Fruit fly (Drosophila melanogaster) whole organism, embryonic: ENCODE measurements around the gene msps.

ENCODE experiments used
- Atf-2 ChIP-seq: fragments of 200-800 bp; sonication (Bioruptor generic); optimal IDR thresholded peaks from 2 replicates; lab custom pipeline; 2016; ENCODE audit warnings: missing biosample characterization, missing genetic modification characterization
- CG10147 ChIP-seq: fragments of 200-800 bp; sonication (Bioruptor generic); optimal IDR thresholded peaks from 2 replicates; lab custom pipeline; 2019; ENCODE audit warnings: missing biosample characterization, mild to moderate bottlenecking, missing genetic modification characterization, moderate library complexity
- CG10267 ChIP-seq: fragments of 200-800 bp; sonication (Bioruptor generic); optimal IDR thresholded peaks from 2 replicates; lab custom pipeline; 2018; ENCODE audit warnings: missing biosample characterization, mild to moderate bottlenecking, missing genetic modification characterization, moderate library complexity
- CG10274 ChIP-seq: fragments of 200-800 bp; sonication (Bioruptor generic); optimal IDR thresholded peaks from 3 replicates; lab custom pipeline; 2017; ENCODE audit warnings: missing biosample characterization, mild to moderate bottlenecking, missing genetic modification characterization
- CG11093 ChIP-seq: fragments of 200-800 bp; sonication (Bioruptor generic); IDR thresholded peaks from 3 replicates; pipeline ENCODE4 v1.3.6; 2022; ENCODE audit warnings: missing biosample characterization, missing genetic modification characterization
- CG12071 ChIP-seq: fragments of 200-800 bp; sonication (Bioruptor generic); optimal IDR thresholded peaks from 3 replicates; lab custom pipeline; 2018; ENCODE audit warnings: missing biosample characterization, mild to moderate bottlenecking, missing genetic modification characterization
- CG12219 ChIP-seq: fragments of 200-800 bp; sonication (Bioruptor generic); optimal IDR thresholded peaks from 3 replicates; lab custom pipeline; 2018; ENCODE audit warnings: missing biosample characterization, mild to moderate bottlenecking, missing genetic modification characterization
- CG12391 ChIP-seq: fragments of 200-800 bp; sonication (Bioruptor generic); optimal IDR thresholded peaks from 3 replicates; lab custom pipeline; 2018; ENCODE audit warnings: missing biosample characterization, mild to moderate bottlenecking, missing genetic modification characterization, moderate library complexity
- CG13894 ChIP-seq: fragments of 200-800 bp; sonication (Bioruptor generic); optimal IDR thresholded peaks from 3 replicates; lab custom pipeline; 2018; ENCODE audit warnings: missing biosample characterization, mild to moderate bottlenecking, missing genetic modification characterization, moderate library complexity
- CG14965 ChIP-seq: fragments of 200-800 bp; sonication (Bioruptor generic); optimal IDR thresholded peaks from 2 replicates; lab custom pipeline; 2016; ENCODE audit warnings: missing biosample characterization, missing genetic modification characterization, borderline replicate concordance
- CG17328 ChIP-seq: fragments of 200-800 bp; sonication (Bioruptor generic); IDR thresholded peaks from 2 replicates; pipeline ENCODE4 v1.3.6; 2022; ENCODE audit warnings: missing biosample characterization, missing genetic modification characterization
- CG18262 ChIP-seq: fragments of 200-800 bp; optimal IDR thresholded peaks from 3 replicates; lab custom pipeline; 2019; ENCODE audit warnings: missing biosample characterization, mild to moderate bottlenecking, missing genetic modification characterization, moderate library complexity
- CG2889 ChIP-seq: fragments of 200-800 bp; sonication (Bioruptor generic); IDR thresholded peaks from 3 replicates; pipeline ENCODE4 v1.3.6; 2022; ENCODE audit warnings: missing biosample characterization, missing genetic modification characterization
- CG30403 ChIP-seq: fragments of 200-800 bp; sonication (Bioruptor generic); optimal IDR thresholded peaks from 3 replicates; lab custom pipeline; 2016; ENCODE audit warnings: missing biosample characterization, missing genetic modification characterization
- CG30431 ChIP-seq: fragments of 200-800 bp; sonication (Bioruptor generic); optimal IDR thresholded peaks from 2 replicates; lab custom pipeline; 2017; ENCODE audit warnings: missing biosample characterization, missing genetic modification characterization
- CG4328 ChIP-seq: fragments of 200-800 bp; sonication (Bioruptor generic); optimal IDR thresholded peaks from 3 replicates; lab custom pipeline; 2017; ENCODE audit warnings: missing biosample characterization, missing genetic modification reagents, missing genetic modification characterization
- CG5245 ChIP-seq: fragments of 200-800 bp; sonication (Bioruptor generic); optimal IDR thresholded peaks from 3 replicates; lab custom pipeline; 2016; ENCODE audit warnings: missing biosample characterization, missing genetic modification characterization
- CG7745 ChIP-seq: fragments of 200-800 bp; sonication (Bioruptor generic); optimal IDR thresholded peaks from 2 replicates; lab custom pipeline; 2018; ENCODE audit warnings: missing biosample characterization, mild to moderate bottlenecking, missing genetic modification characterization, moderate library complexity
- CG7987 ChIP-seq: fragments of 200-800 bp; sonication (Bioruptor generic); optimal IDR thresholded peaks from 2 replicates; lab custom pipeline; 2018; ENCODE audit warnings: missing biosample characterization, mild to moderate bottlenecking, missing genetic modification characterization, moderate library complexity
- CG8089 ChIP-seq: fragments of 200-800 bp; sonication (Bioruptor generic); optimal IDR thresholded peaks from 3 replicates; lab custom pipeline; 2016; ENCODE audit warnings: missing biosample characterization, missing genetic modification characterization
- Deaf1 ChIP-seq: fragments of 200-800 bp; optimal IDR thresholded peaks from 3 replicates; lab custom pipeline; 2019; ENCODE audit warnings: missing biosample characterization, mild to moderate bottlenecking, missing genetic modification characterization, moderate library complexity
- Dip2 ChIP-seq: fragments of 200-800 bp; sonication (Bioruptor generic); IDR thresholded peaks from 2 replicates; pipeline ENCODE4 v1.3.6; 2022; ENCODE audit warnings: missing biosample characterization, missing genetic modification characterization
- HHEX ChIP-seq: fragments of 200-800 bp; sonication (Bioruptor generic); optimal IDR thresholded peaks from 3 replicates; lab custom pipeline; 2017; ENCODE audit warnings: missing biosample characterization, mild to moderate bottlenecking, missing genetic modification characterization, missing genetic modification reagents
- Nf-YB ChIP-seq: fragments of 200-800 bp; sonication (Bioruptor generic); optimal IDR thresholded peaks from 3 replicates; lab custom pipeline; 2019; ENCODE audit warnings: missing biosample characterization, mild to moderate bottlenecking, missing genetic modification characterization, moderate library complexity
- Nf-YC ChIP-seq: fragments of 200-800 bp; optimal IDR thresholded peaks from 3 replicates; lab custom pipeline; 2019; ENCODE audit warnings: missing biosample characterization, mild to moderate bottlenecking, missing genetic modification characterization, moderate library complexity
- Oaz ChIP-seq: fragments of 200-800 bp; sonication (Bioruptor generic); IDR thresholded peaks from 2 replicates; pipeline ENCODE4 v1.3.6; 2022; ENCODE audit warnings: missing biosample characterization, missing genetic modification characterization
- PHDP ChIP-seq: fragments of 200-800 bp; sonication (Bioruptor generic); optimal IDR thresholded peaks from 3 replicates; lab custom pipeline; 2018; ENCODE audit warnings: missing biosample characterization, mild to moderate bottlenecking, missing genetic modification characterization, moderate library complexity
- Rfx ChIP-seq: fragments of 200-800 bp; sonication (Bioruptor generic); IDR thresholded peaks from 2 replicates; pipeline ENCODE4 v1.3.6; 2022; ENCODE audit warnings: missing biosample characterization, missing genetic modification characterization
- bab2 ChIP-seq: fragments of 200-800 bp; sonication (Bioruptor generic); optimal IDR thresholded peaks from 2 replicates; lab custom pipeline; 2016; ENCODE audit warnings: missing biosample characterization, missing genetic modification characterization
- corto ChIP-seq: fragments of 200-800 bp; sonication (Bioruptor generic); optimal IDR thresholded peaks from 2 replicates; lab custom pipeline; 2016; ENCODE audit warnings: missing biosample characterization, mild to moderate bottlenecking, missing genetic modification characterization, moderate library complexity
- crc ChIP-seq: fragments of 200-800 bp; sonication (Bioruptor generic); optimal IDR thresholded peaks from 2 replicates; lab custom pipeline; 2016; ENCODE audit warnings: missing biosample characterization, missing genetic modification characterization
- crp ChIP-seq, 2 experiments: fragments of 200-800 bp; sonication (Bioruptor generic); optimal IDR thresholded peaks; 2 replicates in 1 of 2; 3 replicates in 1 of 2; lab custom pipeline; 2017; ENCODE audit warnings: missing biosample characterization in 2 of 2, missing genetic modification characterization in 2 of 2, mild to moderate bottlenecking in 1 of 2, moderate library complexity in 1 of 2
- cwo ChIP-seq: fragments of 200-800 bp; sonication (Bioruptor generic); optimal IDR thresholded peaks from 3 replicates; lab custom pipeline; 2017; ENCODE audit warnings: missing biosample characterization, missing genetic modification characterization, mild to moderate bottlenecking, moderate library complexity, missing genetic modification reagents
- dimm ChIP-seq: fragments of 200-800 bp; sonication (Bioruptor generic); IDR thresholded peaks from 2 replicates; pipeline ENCODE4 v1.3.6; 2022; ENCODE audit warnings: missing biosample characterization, missing genetic modification characterization
- disco-r ChIP-seq: fragments of 200-800 bp; sonication (Bioruptor generic); optimal IDR thresholded peaks from 2 replicates; lab custom pipeline; 2016; ENCODE audit warnings: missing biosample characterization, missing genetic modification characterization
- esg ChIP-seq: fragments of 200-800 bp; sonication (Bioruptor generic); conservative IDR thresholded peaks from 2 replicates; pipeline ENCODE4 v1.3.6; 2022; ENCODE audit warnings: missing biosample characterization, missing genetic modification characterization
- fu2 ChIP-seq: fragments of 200-800 bp; sonication (Bioruptor generic); optimal IDR thresholded peaks from 2 replicates; lab custom pipeline; 2016; ENCODE audit warnings: missing biosample characterization, missing genetic modification characterization
- gfzf ChIP-seq: fragments of 200-800 bp; sonication (Bioruptor generic); optimal IDR thresholded peaks from 2 replicates; lab custom pipeline; 2016; ENCODE audit warnings: missing biosample characterization, mild to moderate bottlenecking, missing genetic modification characterization, moderate library complexity
- gro ChIP-seq: fragments of 200-800 bp; sonication (Bioruptor generic); optimal IDR thresholded peaks from 2 replicates; lab custom pipeline; 2016; ENCODE audit warnings: missing biosample characterization, missing genetic modification characterization
- jigr1 ChIP-seq: fragments of 200-800 bp; sonication (Bioruptor generic); IDR thresholded peaks from 3 replicates; pipeline ENCODE4 v1.3.6; 2022; ENCODE audit warnings: missing biosample characterization, missing genetic modification characterization
- lov ChIP-seq, 2 experiments: fragments of 200-800 bp in 1 of 2; fragments of >200 bp in 1 of 2; sonication (Bioruptor generic) in 1 of 2; IDR thresholded peaks in 1 of 2; optimal IDR thresholded peaks in 1 of 2; 2 replicates in 1 of 2; 3 replicates in 1 of 2; pipeline versions ENCODE4 v1.3.6 to Lab custom; 2017 to 2022; ENCODE audit warnings: missing biosample characterization in 1 of 2, missing genetic modification characterization in 1 of 2
- mirr ChIP-seq: fragments of 200-800 bp; sonication (Bioruptor generic); optimal IDR thresholded peaks from 3 replicates; lab custom pipeline; 2018; ENCODE audit warnings: missing biosample characterization, mild to moderate bottlenecking, missing genetic modification characterization
- pum ChIP-seq: fragments of 200-800 bp; sonication (Bioruptor generic); optimal IDR thresholded peaks from 2 replicates; lab custom pipeline; 2016; ENCODE audit warnings: missing biosample characterization, missing genetic modification characterization
- sd ChIP-seq: fragments of 200-800 bp; sonication (Bioruptor generic); optimal IDR thresholded peaks from 3 replicates; lab custom pipeline; 2018; ENCODE audit warnings: missing biosample characterization, mild to moderate bottlenecking, missing genetic modification characterization, moderate library complexity
- slbo ChIP-seq: fragments of 200-800 bp; sonication (Bioruptor generic); IDR thresholded peaks from 2 replicates; pipeline ENCODE4 v1.3.6; 2022; ENCODE audit warnings: missing biosample characterization, missing genetic modification characterization
- slp2 ChIP-seq: fragments of 200-800 bp; sonication (Bioruptor generic); optimal IDR thresholded peaks from 2 replicates; lab custom pipeline; 2016; ENCODE audit warnings: missing biosample characterization, missing genetic modification characterization
- sr ChIP-seq: fragments of 200-800 bp; sonication (Bioruptor generic); IDR thresholded peaks from 3 replicates; pipeline ENCODE4 v1.3.6; 2022; ENCODE audit warnings: missing biosample characterization, missing genetic modification characterization
- tio ChIP-seq: fragments of 200-800 bp; sonication (Bioruptor generic); optimal IDR thresholded peaks from 2 replicates; lab custom pipeline; 2017; ENCODE audit warnings: missing biosample characterization, missing genetic modification characterization, inconsistent platforms
- zfh2 ChIP-seq: fragments of 200-800 bp; sonication (Bioruptor generic); optimal IDR thresholded peaks from 2 replicates; lab custom pipeline; 2016; ENCODE audit warnings: missing biosample characterization, missing genetic modification characterization

Gene msps

DNA sequence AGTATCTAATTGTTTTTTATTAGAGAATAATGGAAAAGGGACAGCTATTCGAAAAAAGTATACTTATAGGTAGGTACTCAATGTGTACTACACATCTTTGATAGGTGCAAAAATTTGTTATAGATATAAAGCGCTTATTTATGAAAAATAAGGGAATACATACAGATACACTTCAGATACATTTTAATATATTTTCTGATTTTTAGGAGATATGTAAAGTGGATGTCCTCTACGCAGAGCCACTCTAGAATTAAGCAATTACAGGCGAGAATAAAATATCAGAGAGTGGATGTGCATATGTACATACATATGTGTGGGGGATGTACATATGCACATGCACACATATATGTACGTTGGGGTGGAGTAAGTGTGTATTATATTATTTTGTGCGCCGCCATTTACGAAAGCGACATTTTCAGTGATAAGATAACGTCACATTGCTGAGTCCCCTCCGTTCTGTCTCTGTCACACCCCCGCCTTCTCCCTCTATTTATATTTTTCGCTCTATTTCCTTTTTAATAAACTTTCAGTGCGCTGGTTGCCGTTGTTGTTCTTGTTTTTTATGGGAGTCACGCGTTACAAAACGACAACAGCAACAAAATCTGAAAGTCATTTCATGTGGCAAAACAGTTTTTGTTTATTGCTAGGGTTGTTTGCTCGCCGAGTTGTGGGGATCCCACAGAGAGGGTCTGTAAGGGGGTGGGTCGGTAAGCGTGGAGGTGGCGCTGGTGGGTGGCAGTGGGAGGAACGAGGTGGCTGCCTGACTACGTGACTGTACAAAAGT, 45.7 kb upstream of the msps start (continued):
- TF ChIP-seq Rfx (GFP tag; lab: Robert Waterston, UW) = peak; percentile 39; the same call in 1 of the 2 replicates
- TF ChIP-seq disco-r (GFP tag; lab: Kevin White, UChicago) = no peak
- TF ChIP-seq sd (tag; lab: Kevin White, UChicago) = peak; percentile 88
- TF ChIP-seq Nf-YC (tag; lab: Kevin White, UChicago) = peak; percentile 56
- peak; percentile 59 for TF ChIP-seq CG12071
- TF ChIP-seq jigr1 (GFP tag; lab: Robert Waterston, UW) = no peak
- TF ChIP-seq CG7745 = no peak
- TF ChIP-seq slp2 = no peak
- no peak for TF ChIP-seq CG14965 (GFP tag; lab: Kevin White, UChicago)
- TF ChIP-seq CG7987 (GFP tag; lab: Kevin White, UChicago) = peak; percentile 65
- no peak for TF ChIP-seq CG30431 (GFP tag; lab: Kevin White, UChicago)
- no peak for TF ChIP-seq CG13894 (tag; lab: Kevin White, UChicago)
- TF ChIP-seq Dip2 (GFP tag; lab: Robert Waterston, UW) = no peak
- no peak for TF ChIP-seq lov (optimal IDR thresholded peaks at IDR 0.05; lab: Kevin White, UChicago)
- TF ChIP-seq lov (GFP tag; IDR thresholded peaks at IDR 0.05; lab: Robert Waterston, UW) = no peak
- no peak for TF ChIP-seq fu2
- no peak for TF ChIP-seq CG10147 (GFP tag; lab: Kevin White, UChicago)
- peak; percentile 66 for TF ChIP-seq Deaf1 (tag; lab: Kevin White, UChicago)
- TF ChIP-seq CG10274 (GFP tag; lab: Kevin White, UChicago) = no peak
- TF ChIP-seq gfzf (GFP tag; lab: Kevin White, UChicago) = no peak
- TF ChIP-seq cwo (GFP tag; lab: Kevin White, UChicago) = peak; percentile 99
- no peak for TF ChIP-seq CG5245 (GFP tag; lab: Kevin White, UChicago)
- no peak for TF ChIP-seq tio (GFP tag; lab: Kevin White, UChicago)
- TF ChIP-seq pum (GFP tag; lab: Kevin White, UChicago) = no peak
- TF ChIP-seq CG30403 (GFP tag; lab: Kevin White, UChicago) = no peak
- TF ChIP-seq mirr (GFP tag; lab: Kevin White, UChicago) = peak; percentile 93
- no peak for TF ChIP-seq corto (GFP tag; lab: Kevin White, UChicago)
- no peak for TF ChIP-seq sr
- TF ChIP-seq PHDP = no peak
- no peak for TF ChIP-seq esg (GFP tag; lab: Robert Waterston, UW)
- no peak for TF ChIP-seq CG12391 (tag; lab: Kevin White, UChicago)
- TF ChIP-seq HHEX = peak; percentile 36
- peak; percentile 55 for TF ChIP-seq gro (GFP tag; lab: Kevin White, UChicago)
- no peak for TF ChIP-seq CG2889 (GFP tag; lab: Robert Waterston, UW)
- TF ChIP-seq bab2 (GFP tag; lab: Kevin White, UChicago) = no peak
- no peak for TF ChIP-seq zfh2
- no peak for TF ChIP-seq CG18262 (tag; lab: Kevin White, UChicago)
- no peak for TF ChIP-seq CG12219 (GFP tag; lab: Kevin White, UChicago)
- no peak for TF ChIP-seq slbo
- no peak for TF ChIP-seq dimm (GFP tag; lab: Robert Waterston, UW)
- TF ChIP-seq CG10267 (tag; lab: Kevin White, UChicago) = no peak
- TF ChIP-seq crc (GFP tag; lab: Kevin White, UChicago) = no peak
- TF ChIP-seq CG11093 (GFP tag; lab: Robert Waterston, UW) = no peak
- TF ChIP-seq Nf-YB = peak; percentile 48
- TF ChIP-seq Oaz (GFP tag; lab: Robert Waterston, UW) = no peak
- no peak for TF ChIP-seq Atf-2 (GFP tag; lab: Kevin White, UChicago)
- peak; percentile 54 for TF ChIP-seq CG4328 (GFP tag; lab: Kevin White, UChicago)
- TF ChIP-seq CG8089 (GFP tag; lab: Kevin White, UChicago) = no peak
- no peak for TF ChIP-seq CG17328
- TF ChIP-seq crp (GFP tag; optimal IDR thresholded peaks at IDR 0.05; lab: Kevin White, UChicago) = no peak
